Fruit fly (Drosophila melanogaster) whole organism, prepupa: ENCODE results near the gene ncd.

Source experiments
- Blimp-1 ChIP-seq: fragments of 200-800 bp; sonication (Bioruptor generic); optimal IDR thresholded peaks from 3 replicates; lab custom pipeline; 2017; ENCODE audit warnings: missing biosample characterization, missing genetic modification characterization, mild to moderate bottlenecking, moderate library complexity, missing genetic modification reagents
- CG6163 ChIP-seq: fragments of 200-800 bp; sonication (Bioruptor generic); IDR thresholded peaks from 3 replicates; pipeline ENCODE4 v1.3.6; 2022; ENCODE audit warnings: missing biosample characterization, missing genetic modification characterization
- CG6854 ChIP-seq: fragments of 200-800 bp; sonication (Bioruptor generic); optimal IDR thresholded peaks from 2 replicates; lab custom pipeline; 2017; ENCODE audit warnings: missing biosample characterization, mild to moderate bottlenecking, missing genetic modification characterization
- Hr39 ChIP-seq: fragments of 200-800 bp; sonication (Bioruptor generic); optimal IDR thresholded peaks from 2 replicates; lab custom pipeline; 2016; ENCODE audit warnings: missing biosample characterization, missing genetic modification characterization
- Sox102F ChIP-seq: fragments of 200-800 bp; sonication (Bioruptor generic); optimal IDR thresholded peaks from 2 replicates; lab custom pipeline; 2016; ENCODE audit warnings: missing biosample characterization, mild to moderate bottlenecking, missing genetic modification characterization
- esn ChIP-seq: fragments of 200-800 bp; sonication (Bioruptor generic); optimal IDR thresholded peaks from 2 replicates; lab custom pipeline; 2016; ENCODE audit warnings: missing biosample characterization, mild to moderate bottlenecking, missing genetic modification characterization, moderate library complexity
- salr ChIP-seq, 2 experiments: fragments of 200-800 bp; sonication (Bioruptor generic); optimal IDR thresholded peaks; 3 replicates each; lab custom pipeline; 2016 to 2018; ENCODE audit warnings: missing biosample characterization in 2 of 2, missing genetic modification characterization in 2 of 2, mild to moderate bottlenecking in 1 of 2

- TF ChIP-seq salr (GFP tag; optimal IDR thresholded peaks at IDR 0.05; lab: Kevin White, UChicago) = peak in 1 of 2 experiments; percentile 65
- no peak for TF ChIP-seq Sox102F (GFP tag; lab: Kevin White, UChicago)
- peak; percentile 91 for TF ChIP-seq CG6163 (GFP tag; lab: Robert Waterston, UW)
- no peak for TF ChIP-seq Blimp-1 (GFP tag; lab: Kevin White, UChicago)
- TF ChIP-seq Hr39 (GFP tag; lab: Kevin White, UChicago) = no peak
- no peak for TF ChIP-seq CG6854 (GFP tag; lab: Kevin White, UChicago)
- no peak for TF ChIP-seq esn (GFP tag; lab: Kevin White, UChicago)
Measured at dm6 chr3R:29847126-29847525, 40.2 kb upstream of the ncd start.
